Fruit fly (Drosophila melanogaster): ENCODE measurements around the gene Pgcl.

Pgcl gene

dm6 chrX:428192-428591 lies 9.1 kb downstream of the Pgcl start:
- TF ChIP-seq CG8478 (optimal IDR thresholded peaks at IDR 0.05): no peak
- no peak for TF ChIP-seq CTCF (optimal IDR thresholded peaks at IDR 0.05)

dm6 chrX:425524-425923 lies 11.7 kb downstream of the Pgcl start:
- TF ChIP-seq CTCF (optimal IDR thresholded peaks at IDR 0.05): no peak
- no peak for TF ChIP-seq CG8478 (optimal IDR thresholded peaks at IDR 0.05)

- TF ChIP-seq CG8478 (optimal IDR thresholded peaks at IDR 0.05) (no peak), CTCF (optimal IDR thresholded peaks at IDR 0.05) (no peak)
Measured at dm6 chrX:423374-423773, 13.9 kb downstream of the Pgcl start.

DNA sequence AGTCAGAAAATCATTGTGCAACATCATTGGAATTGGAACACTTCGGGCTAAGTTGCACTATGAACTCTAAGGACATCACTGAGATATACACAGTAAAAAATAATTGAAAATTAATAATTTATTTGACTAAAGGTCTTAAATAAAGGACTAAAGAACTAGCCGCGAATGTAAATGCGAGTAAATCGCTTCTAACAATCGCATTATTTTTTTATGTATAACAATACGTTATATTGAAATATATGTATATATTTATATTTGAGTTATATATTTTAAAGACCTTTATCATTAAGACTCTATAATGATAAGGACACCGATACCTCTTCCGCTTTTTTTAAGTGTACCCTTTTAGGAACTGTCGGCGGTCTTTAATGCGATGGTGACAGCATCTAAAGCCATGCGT lies 22.9 kb downstream of the Pgcl start:
- TF ChIP-seq CG8478 (optimal IDR thresholded peaks at IDR 0.05) (no peak), CTCF (optimal IDR thresholded peaks at IDR 0.05) (no peak)

DNA sequence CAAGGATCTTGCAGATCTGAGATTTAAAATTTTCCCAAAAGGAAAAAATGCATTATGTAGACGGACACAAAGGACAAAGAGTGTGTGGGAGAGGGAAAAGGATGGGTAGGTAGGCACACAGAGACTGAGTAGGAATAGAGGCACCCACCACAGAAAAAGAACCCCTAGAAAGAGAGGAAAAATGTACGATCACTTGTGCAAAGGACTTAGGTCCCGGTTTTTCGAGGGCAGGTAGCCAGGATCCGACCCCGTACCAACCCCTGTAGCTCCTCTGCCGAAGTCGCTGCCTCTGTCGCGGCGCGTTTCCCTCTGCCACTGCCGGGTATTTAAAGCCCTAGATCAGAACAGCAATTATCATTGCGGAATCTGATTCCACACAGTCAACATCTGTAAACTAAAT lies 27.9 kb downstream of the Pgcl start:
- no peak for TF ChIP-seq CG8478 (optimal IDR thresholded peaks at IDR 0.05)
- no peak for TF ChIP-seq CTCF (optimal IDR thresholded peaks at IDR 0.05)

DNA sequence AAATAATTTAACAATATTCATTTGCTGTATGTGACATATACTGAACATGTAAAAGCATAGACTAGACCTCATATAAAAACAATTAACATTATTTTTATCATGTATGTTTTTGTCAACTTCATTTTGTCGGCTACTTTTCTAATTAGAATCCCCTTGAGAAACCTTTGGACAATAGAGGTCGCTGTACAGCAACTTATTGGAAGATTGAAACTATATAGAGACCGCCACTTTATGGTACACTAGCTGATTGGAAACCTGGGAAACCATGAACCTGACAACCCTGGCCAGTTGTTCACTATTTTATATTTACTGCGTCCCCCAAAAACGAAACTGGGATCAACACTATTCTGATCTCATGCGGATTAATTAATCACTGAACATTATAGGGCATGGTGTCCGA lies 29.8 kb downstream of the Pgcl start:
- peak; percentile 92 to 93 for TF ChIP-seq CTCF (optimal IDR thresholded peaks at IDR 0.05)
- no peak for TF ChIP-seq CG8478 (optimal IDR thresholded peaks at IDR 0.05)

dm6 chrX:406306-406705 lies 30.9 kb downstream of the Pgcl start:
- TF ChIP-seq CTCF (optimal IDR thresholded peaks at IDR 0.05) (no peak), CG8478 (optimal IDR thresholded peaks at IDR 0.05) (no peak)

dm6 chrX:399732-400131 lies 37.5 kb downstream of the Pgcl start:
- TF ChIP-seq CG8478 (optimal IDR thresholded peaks at IDR 0.05): no peak
- no peak for TF ChIP-seq CTCF (optimal IDR thresholded peaks at IDR 0.05)

dm6 chrX:395746-396145 lies 41.5 kb downstream of the Pgcl start, which contains the start of gene sc:
Gene sc, plus strand, starts transcription at chrX:396060.
- no peak for TF ChIP-seq CG8478 (optimal IDR thresholded peaks at IDR 0.05)
- TF ChIP-seq CTCF (optimal IDR thresholded peaks at IDR 0.05): no peak

DNA sequence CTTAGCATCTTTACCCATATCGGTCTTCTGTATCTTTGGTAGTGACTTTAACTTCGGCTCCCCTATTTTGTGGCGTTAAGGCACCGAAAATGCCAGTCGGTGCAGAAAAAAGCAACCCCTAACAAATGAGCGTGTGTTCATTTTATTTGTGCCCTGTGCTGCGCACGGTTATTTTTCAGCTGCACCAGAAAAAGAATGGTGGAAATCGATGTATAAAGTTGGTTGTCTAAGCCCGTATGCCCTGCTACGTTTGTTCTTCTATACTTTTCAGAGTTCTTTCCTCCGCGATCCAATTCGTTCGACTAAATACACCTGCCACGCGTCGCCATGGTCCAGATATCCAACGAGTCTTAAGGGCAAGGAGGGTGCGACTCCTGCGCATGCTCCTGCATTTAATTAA lies 44.3 kb downstream of the Pgcl start:
- TF ChIP-seq CG8478 (optimal IDR thresholded peaks at IDR 0.05) (no peak), CTCF (optimal IDR thresholded peaks at IDR 0.05) (no peak)

DNA sequence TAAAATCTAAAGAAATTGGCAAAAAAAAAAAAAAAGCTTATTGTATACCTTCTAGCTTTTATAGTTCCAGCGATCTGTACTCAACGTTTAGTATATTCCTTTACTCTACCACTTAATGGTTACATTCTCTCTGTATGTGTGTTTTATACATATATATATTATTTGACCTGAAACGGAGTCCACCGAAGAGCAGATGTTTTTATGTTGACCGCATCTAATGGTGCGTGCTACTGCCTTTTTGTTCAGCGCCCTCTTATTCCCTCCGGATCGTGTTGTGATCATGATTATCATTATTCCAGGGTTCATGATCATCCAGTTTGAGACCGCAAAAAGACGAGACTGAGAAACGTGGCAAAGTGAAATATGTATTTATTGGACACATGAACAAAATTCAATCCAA lies 45.0 kb downstream of the Pgcl start:
- no peak for TF ChIP-seq CTCF (optimal IDR thresholded peaks at IDR 0.05)
- TF ChIP-seq CG8478 (optimal IDR thresholded peaks at IDR 0.05): no peak

DNA sequence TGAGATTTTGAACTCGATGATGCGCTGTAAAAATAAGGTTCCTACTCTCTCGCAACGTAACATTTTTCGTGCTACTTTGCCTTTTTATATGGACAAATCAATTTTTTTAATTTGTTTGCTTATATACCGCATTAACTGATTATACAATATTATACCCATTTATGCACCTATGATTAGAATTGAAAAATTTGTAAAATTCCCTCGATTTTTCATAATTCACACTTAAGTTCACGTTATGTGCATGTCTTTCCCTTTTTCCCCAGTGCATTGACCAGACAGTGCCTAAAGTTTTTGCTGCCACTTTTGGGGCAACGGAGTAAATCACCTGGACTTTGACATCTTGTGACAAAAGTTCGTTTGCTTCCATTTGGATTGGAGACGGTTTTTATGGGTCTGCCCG lies 46.8 kb downstream of the Pgcl start:
- no peak for TF ChIP-seq CTCF (optimal IDR thresholded peaks at IDR 0.05)
- TF ChIP-seq CG8478 (optimal IDR thresholded peaks at IDR 0.05): no peak
